Comparison of ENCODE assay signal across 8 worm cellular contexts in the genomic region with DNA sequence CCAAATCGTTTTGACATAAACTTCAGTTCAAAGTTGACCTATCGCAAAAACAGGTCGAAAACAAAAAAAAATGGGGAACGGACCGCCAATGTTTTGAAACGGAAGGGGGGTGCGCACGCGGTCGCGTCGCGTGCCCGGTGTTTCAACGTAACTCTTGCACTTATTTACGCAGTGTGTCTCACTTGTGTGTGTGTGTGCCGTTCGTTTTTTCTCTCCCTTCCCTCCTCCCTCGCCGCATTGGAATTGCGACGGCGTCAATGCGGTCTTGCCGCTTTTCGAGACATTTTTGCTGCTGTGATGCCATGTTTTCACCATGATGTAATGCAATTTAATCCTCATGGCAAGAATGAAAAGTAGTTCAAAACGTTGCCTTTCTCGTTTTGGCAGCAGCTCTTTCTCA.
TF ChIP-seq lines count a peak whose summit lies in the region.

No protein-coding gene starts in this region.

TF ChIP-seq in whole organism, L1 larva, 84 proteins besides CTCF, POLR2A, EP300 and RAD21 (continues in another document):
- TF ChIP-seq rnt-1 (tag; optimal IDR thresholded peaks at IDR 0.05; lab: Kevin White, UChicago), result peak; percentile 0
- peak; percentile 21 for TF ChIP-seq F16B12.6 (tag; optimal IDR thresholded peaks at IDR 0.05; lab: Kevin White, UChicago)
- peak; percentile 21 for TF ChIP-seq nhr-85 (tag; lab: Kevin White, UChicago)
- peak; percentile 11 for TF ChIP-seq nhr-47 (tag; optimal IDR thresholded peaks at IDR 0.05; lab: Kevin White, UChicago)
- no peak for TF ChIP-seq skn-1 (tag; optimal IDR thresholded peaks at IDR 0.05; lab: Kevin White, UChicago)
- no peak for TF ChIP-seq hpl-2 (GFP tag; optimal IDR thresholded peaks at IDR 0.05; lab: Kevin White, UChicago)
- TF ChIP-seq fkh-8 (tag; optimal IDR thresholded peaks at IDR 0.05; lab: Kevin White, UChicago), result peak; percentile 14
- TF ChIP-seq lin-13 (GFP tag; optimal IDR thresholded peaks at IDR 0.05; lab: Kevin White, UChicago), result no peak
- no peak for TF ChIP-seq nhr-19 (GFP tag; conservative IDR thresholded peaks at IDR 0.05; lab: Robert Waterston, UW)
- no peak for TF ChIP-seq isw-1 (GFP tag; IDR thresholded peaks at IDR 0.05; lab: Robert Waterston, UW)
- TF ChIP-seq nhr-237 (tag; optimal IDR thresholded peaks at IDR 0.05; lab: Kevin White, UChicago), result no peak

TF ChIP-seq in whole organism, L2 larva, 48 proteins besides CTCF, POLR2A, EP300 and RAD21 (continues in another document):
- TF ChIP-seq peb-1 (tag; optimal IDR thresholded peaks at IDR 0.05; lab: Kevin White, UChicago), result no peak
- peak; percentile 37 for TF ChIP-seq F13H6.1 (tag; optimal IDR thresholded peaks at IDR 0.05; lab: Kevin White, UChicago)
- peak; percentile 10 for TF ChIP-seq nhr-25 (tag; optimal IDR thresholded peaks at IDR 0.05; lab: Kevin White, UChicago)
- TF ChIP-seq crh-2 (tag; optimal IDR thresholded peaks at IDR 0.05; lab: Kevin White, UChicago), result peak; percentile 35
- TF ChIP-seq ztf-4 (tag; optimal IDR thresholded peaks at IDR 0.05; lab: Kevin White, UChicago), result no peak
- no peak for TF ChIP-seq ceh-16 (tag; optimal IDR thresholded peaks at IDR 0.05; lab: Kevin White, UChicago)
- TF ChIP-seq unc-39 (tag; optimal IDR thresholded peaks at IDR 0.05; lab: Kevin White, UChicago), result no peak
- no peak for TF ChIP-seq nhr-23 (tag; optimal IDR thresholded peaks at IDR 0.05; lab: Kevin White, UChicago)
- no peak for TF ChIP-seq unc-62 (GFP tag; optimal IDR thresholded peaks at IDR 0.05; lab: Kevin White, UChicago)
- TF ChIP-seq sma-3 (GFP tag; optimal IDR thresholded peaks at IDR 0.05; lab: Kevin White, UChicago), result no peak
- TF ChIP-seq unc-55 (GFP tag; optimal IDR thresholded peaks at IDR 0.05; lab: Kevin White, UChicago), result peak; percentile 63

TF ChIP-seq in whole organism, L3 larva, 47 proteins besides CTCF, POLR2A, EP300 and RAD21 (continues in another document):
- TF ChIP-seq R02D3.7 (tag; optimal IDR thresholded peaks at IDR 0.05; lab: Kevin White, UChicago) (no peak), ceh-82 (tag; optimal IDR thresholded peaks at IDR 0.05; lab: Kevin White, UChicago) (no peak), jun-1 (tag; optimal IDR thresholded peaks at IDR 0.05; lab: Kevin White, UChicago) (no peak), nhr-76 (tag; optimal IDR thresholded peaks at IDR 0.05; lab: Kevin White, UChicago) (no peak), lin-15B (tag; optimal IDR thresholded peaks at IDR 0.05; lab: Kevin White, UChicago) (peak; percentile 6), ceh-9 (tag; optimal IDR thresholded peaks at IDR 0.05; lab: Kevin White, UChicago) (no peak), nhr-67 (tag; optimal IDR thresholded peaks at IDR 0.05; lab: Kevin White, UChicago) (no peak), elt-3 (tag; optimal IDR thresholded peaks at IDR 0.05; lab: Kevin White, UChicago) (no peak), nhr-77 (tag; optimal IDR thresholded peaks at IDR 0.05; lab: Kevin White, UChicago) (no peak), pqm-1 (tag; optimal IDR thresholded peaks at IDR 0.05; lab: Kevin White, UChicago) (no peak), daf-12 (tag; optimal IDR thresholded peaks at IDR 0.05; lab: Kevin White, UChicago) (no peak), ama-1 (optimal IDR thresholded peaks at IDR 0.05; lab: Kevin White, UChicago) (peak; percentile 82)

TF ChIP-seq in whole organism, L4 larva, 104 proteins besides CTCF, POLR2A, EP300 and RAD21 (continues in another document):
- 0 out of 2 replicates have a peak, but pooled peaks have one; percentile 18 for TF ChIP-seq set-16 (GFP tag; IDR thresholded peaks at IDR 0.05; lab: Robert Waterston, UW)
- TF ChIP-seq Y5F2A.4 (GFP tag; optimal IDR thresholded peaks at IDR 0.05; lab: Kevin White, UChicago), result no peak
- TF ChIP-seq vab-7 (GFP tag; IDR thresholded peaks at IDR 0.05; lab: Robert Waterston, UW), result no peak; the same call in 1 of the 2 replicates
- peak; percentile 40 for TF ChIP-seq nhr-6 (tag; optimal IDR thresholded peaks at IDR 0.05; lab: Kevin White, UChicago)
- TF ChIP-seq gei-8 (GFP tag; optimal IDR thresholded peaks at IDR 0.05; lab: Kevin White, UChicago), result no peak
- TF ChIP-seq cey-2 (tag; optimal IDR thresholded peaks at IDR 0.05; lab: Kevin White, UChicago; ENCODE audit: borderline replicate concordance, insufficient read depth), result no peak
- TF ChIP-seq ceh-44 (GFP tag; IDR thresholded peaks at IDR 0.05; lab: Robert Waterston, UW), result peak; percentile 3; the same call in 1 of the 2 replicates
- no peak for TF ChIP-seq F26F4.8 (GFP tag; conservative IDR thresholded peaks at IDR 0.05; lab: Robert Waterston, UW)
- TF ChIP-seq nhr-42 (GFP tag; IDR thresholded peaks at IDR 0.05; lab: Robert Waterston, UW), result no peak
- no peak for TF ChIP-seq lin-15B (tag; optimal IDR thresholded peaks at IDR 0.05; lab: Kevin White, UChicago)
- no peak for TF ChIP-seq egl-27 (tag; optimal IDR thresholded peaks at IDR 0.05; lab: Kevin White, UChicago)

TF ChIP-seq in whole organism, early embryonic, 17 proteins besides CTCF, POLR2A, EP300 and RAD21 (continues in another document):
- TF ChIP-seq ets-7 (tag; optimal IDR thresholded peaks at IDR 0.05; lab: Kevin White, UChicago) (peak; percentile 61), tra-4 (tag; optimal IDR thresholded peaks at IDR 0.05; lab: Kevin White, UChicago) (no peak), aly-1 (tag; optimal IDR thresholded peaks at IDR 0.05; lab: Kevin White, UChicago) (no peak), scrt-1 (GFP tag; IDR thresholded peaks at IDR 0.05; lab: Robert Waterston, UW) (no peak), B0310.2 (tag; optimal IDR thresholded peaks at IDR 0.05; lab: Kevin White, UChicago) (no peak), sea-1 (GFP tag; conservative IDR thresholded peaks at IDR 0.05; lab: Robert Waterston, UW) (no peak), F13C5.2 (tag; optimal IDR thresholded peaks at IDR 0.05; lab: Kevin White, UChicago) (no peak), ceh-13 (GFP tag; optimal IDR thresholded peaks at IDR 0.05; lab: Kevin White, UChicago) (no peak), hnd-1 (tag; optimal IDR thresholded peaks at IDR 0.05; lab: Kevin White, UChicago) (no peak), pes-1 (GFP tag; IDR thresholded peaks at IDR 0.05; lab: Robert Waterston, UW) (no peak), tbx-37 (GFP tag; conservative IDR thresholded peaks at IDR 0.05; lab: Robert Waterston, UW) (no peak), tbx-11 (GFP tag; IDR thresholded peaks at IDR 0.05; lab: Robert Waterston, UW) (0 out of 2 replicates have a peak, but pooled peaks have one; percentile 46)

TF ChIP-seq in whole organism, late embryonic, 69 proteins besides CTCF, POLR2A, EP300 and RAD21 (continues in another document):
- TF ChIP-seq Y22D7AL.16 (tag; optimal IDR thresholded peaks at IDR 0.05; lab: Kevin White, UChicago) (no peak), hlh-8 (tag; optimal IDR thresholded peaks at IDR 0.05; lab: Kevin White, UChicago) (no peak), unc-55 (GFP tag; optimal IDR thresholded peaks at IDR 0.05; lab: Kevin White, UChicago) (no peak), pag-3 (tag; optimal IDR thresholded peaks at IDR 0.05; lab: Kevin White, UChicago; ENCODE audit: borderline replicate concordance) (no peak), ceh-6 (GFP tag; optimal IDR thresholded peaks at IDR 0.05; lab: Kevin White, UChicago) (no peak), dmd-4 (tag; optimal IDR thresholded peaks at IDR 0.05; lab: Kevin White, UChicago; ENCODE audit: borderline replicate concordance) (no peak), ceh-31 (tag; optimal IDR thresholded peaks at IDR 0.05; lab: Kevin White, UChicago) (peak; percentile 51), rnt-1 (tag; optimal IDR thresholded peaks at IDR 0.05; lab: Kevin White, UChicago) (peak; percentile 38), fax-1 (tag; optimal IDR thresholded peaks at IDR 0.05; lab: Kevin White, UChicago) (no peak), pat-9 (tag; optimal IDR thresholded peaks at IDR 0.05; lab: Kevin White, UChicago) (peak; percentile 8), elt-4 (tag; optimal IDR thresholded peaks at IDR 0.05; lab: Kevin White, UChicago) (no peak), K09A11.1 (tag; optimal IDR thresholded peaks at IDR 0.05; lab: Kevin White, UChicago; ENCODE audit: insufficient read depth) (peak; percentile 36)

TF ChIP-seq in whole organism, mixed stage, embryonic, 35 proteins besides CTCF, POLR2A, EP300 and RAD21 (continues in another document):
- TF ChIP-seq pha-4 (tag; optimal IDR thresholded peaks at IDR 0.05; lab: Kevin White, UChicago) (peak; percentile 65), unc-120 (tag; optimal IDR thresholded peaks at IDR 0.05; lab: Kevin White, UChicago; ENCODE audit: poor library complexity, severe bottlenecking) (peak; percentile 36), nhr-237 (tag; optimal IDR thresholded peaks at IDR 0.05; lab: Kevin White, UChicago) (no peak), nhr-2 (tag; optimal IDR thresholded peaks at IDR 0.05; lab: Kevin White, UChicago) (no peak), cnd-1 (tag; optimal IDR thresholded peaks at IDR 0.05; lab: Kevin White, UChicago) (peak; percentile 32), zip-8 (tag; optimal IDR thresholded peaks at IDR 0.05; lab: Kevin White, UChicago) (no peak), sem-2 (GFP tag; optimal IDR thresholded peaks at IDR 0.05; lab: Kevin White, UChicago) (no peak), ceh-83 (GFP tag; optimal IDR thresholded peaks at IDR 0.05; lab: Kevin White, UChicago) (peak; percentile 45), mab-5 (tag; optimal IDR thresholded peaks at IDR 0.05; lab: Kevin White, UChicago) (no peak), snpc-4 (tag; optimal IDR thresholded peaks at IDR 0.05; lab: Kevin White, UChicago) (no peak), mep-1 (tag; optimal IDR thresholded peaks at IDR 0.05; lab: Kevin White, UChicago) (peak; percentile 56), unc-39 (tag; optimal IDR thresholded peaks at IDR 0.05; lab: Kevin White, UChicago) (no peak), ceh-39 (tag; optimal IDR thresholded peaks at IDR 0.05; lab: Kevin White, UChicago) (no peak)

TF ChIP-seq in whole organism, young adult, 124 proteins besides CTCF, POLR2A, EP300 and RAD21 (continues in another document):
- TF ChIP-seq T26A5.8 (tag; optimal IDR thresholded peaks at IDR 0.05; lab: Kevin White, UChicago), result no peak
- TF ChIP-seq ceh-27 (GFP tag; optimal IDR thresholded peaks at IDR 0.05; lab: Kevin White, UChicago), result peak; percentile 28
- no peak for TF ChIP-seq atf-7 (tag; optimal IDR thresholded peaks at IDR 0.05; lab: Kevin White, UChicago)
- TF ChIP-seq ceh-91 (GFP tag; IDR thresholded peaks at IDR 0.05; lab: Robert Waterston, UW), result no peak
- no peak for TF ChIP-seq B0336.3 (GFP tag; IDR thresholded peaks at IDR 0.05; lab: Robert Waterston, UW)
- no peak for TF ChIP-seq F39B2.1 (GFP tag; IDR thresholded peaks at IDR 0.05; lab: Robert Waterston, UW)
- no peak for TF ChIP-seq D2030.7 (GFP tag; IDR thresholded peaks at IDR 0.05; lab: Robert Waterston, UW)
- no peak for TF ChIP-seq ccch-3 (GFP tag; optimal IDR thresholded peaks at IDR 0.05; lab: Kevin White, UChicago)
- TF ChIP-seq ceh-40 (GFP tag; IDR thresholded peaks at IDR 0.05; lab: Robert Waterston, UW), result no peak
- TF ChIP-seq nfyb-1 (GFP tag; IDR thresholded peaks at IDR 0.05; lab: Robert Waterston, UW), result peak; percentile 12; the same call in 1 of the 2 replicates
- TF ChIP-seq zfh-2 (GFP tag; conservative IDR thresholded peaks at IDR 0.05; lab: Robert Waterston, UW), result peak; percentile 86
- TF ChIP-seq somi-1 (GFP tag; optimal IDR thresholded peaks at IDR 0.05; lab: Kevin White, UChicago), result no peak
- TF ChIP-seq nfya-1 (tag; optimal IDR thresholded peaks at IDR 0.05; lab: Kevin White, UChicago; ENCODE audit: borderline replicate concordance, insufficient read depth), result no peak
- peak; percentile 69 for TF ChIP-seq dox-1 (GFP tag; IDR thresholded peaks at IDR 0.05; lab: Robert Waterston, UW)
